Fruit fly (Drosophila melanogaster) whole organism, embryonic: ENCODE data around the gene CG12012.

ENCODE experiments used
- Ada2b ChIP-seq: fragments of 200-800 bp; sonication (Bioruptor generic); IDR thresholded peaks from 2 replicates; pipeline ENCODE4 v1.3.6; 2022; ENCODE audit warnings: missing biosample characterization, missing genetic modification characterization
- Aef1 ChIP-seq: fragments of 200-800 bp; sonication (Bioruptor generic); IDR thresholded peaks from 3 replicates; pipeline ENCODE4 v1.3.6; 2022; ENCODE audit warnings: missing biosample characterization, missing genetic modification characterization
- Blimp-1 ChIP-seq: fragments of 200-800 bp; sonication (Bioruptor generic); optimal IDR thresholded peaks from 3 replicates; lab custom pipeline; 2018; ENCODE audit warnings: missing biosample characterization, missing genetic modification characterization, mild to moderate bottlenecking, moderate library complexity, missing genetic modification reagents
- CG10979 ChIP-seq: fragments of 200-800 bp; sonication (Bioruptor generic); optimal IDR thresholded peaks from 2 replicates; lab custom pipeline; 2018; ENCODE audit warnings: missing biosample characterization, mild to moderate bottlenecking, missing genetic modification characterization, moderate library complexity
- CG13424 ChIP-seq: fragments of 200-800 bp; sonication (Bioruptor generic); optimal IDR thresholded peaks from 2 replicates; lab custom pipeline; 2019; ENCODE audit warnings: missing biosample characterization, mild to moderate bottlenecking, missing genetic modification characterization, moderate library complexity
- CG16863 ChIP-seq: fragments of 200-800 bp; sonication (Bioruptor generic); optimal IDR thresholded peaks from 3 replicates; lab custom pipeline; 2016; ENCODE audit warnings: missing biosample characterization, missing genetic modification characterization
- CG18262 ChIP-seq: fragments of 200-800 bp; optimal IDR thresholded peaks from 3 replicates; lab custom pipeline; 2019; ENCODE audit warnings: missing biosample characterization, mild to moderate bottlenecking, missing genetic modification characterization, moderate library complexity
- CG2712 ChIP-seq: fragments of 200-800 bp; optimal IDR thresholded peaks from 3 replicates; lab custom pipeline; 2019; ENCODE audit warnings: missing biosample characterization, mild to moderate bottlenecking, missing genetic modification characterization, moderate library complexity
- CG31441 ChIP-seq: fragments of 200-800 bp; sonication (Bioruptor generic); IDR thresholded peaks from 2 replicates; pipeline ENCODE4 v1.3.6; 2022; ENCODE audit warnings: missing biosample characterization, missing genetic modification characterization
- CG4360 ChIP-seq: fragments of 200-800 bp; sonication (Bioruptor generic); IDR thresholded peaks from 2 replicates; pipeline ENCODE4 v1.3.6; 2022; ENCODE audit warnings: missing biosample characterization, missing genetic modification characterization
- CG4424 ChIP-seq: fragments of 200-800 bp; sonication (Bioruptor generic); optimal IDR thresholded peaks from 3 replicates; lab custom pipeline; 2016; ENCODE audit warnings: missing biosample characterization, missing genetic modification characterization
- CG6654 ChIP-seq: fragments of 200-800 bp; sonication (Bioruptor generic); optimal IDR thresholded peaks from 2 replicates; lab custom pipeline; 2017; ENCODE audit warnings: missing biosample characterization, mild to moderate bottlenecking, missing genetic modification characterization
- CG7271 ChIP-seq: fragments of 200-800 bp; sonication (Bioruptor generic); optimal IDR thresholded peaks from 2 replicates; lab custom pipeline; 2018; ENCODE audit warnings: missing biosample characterization, mild to moderate bottlenecking, missing genetic modification characterization, moderate library complexity
- CG7357 ChIP-seq: fragments of 200-800 bp; sonication (Bioruptor generic); IDR thresholded peaks from 3 replicates; pipeline ENCODE4 v1.3.6; 2022; ENCODE audit warnings: missing biosample characterization, missing genetic modification characterization
- CG8388 ChIP-seq: fragments of 200-800 bp; sonication (Bioruptor generic); optimal IDR thresholded peaks from 2 replicates; lab custom pipeline; 2019; ENCODE audit warnings: missing biosample characterization, mild to moderate bottlenecking, missing genetic modification characterization, moderate library complexity
- CG9727 ChIP-seq: fragments of 200-800 bp; sonication (Bioruptor generic); optimal IDR thresholded peaks from 3 replicates; lab custom pipeline; 2017; ENCODE audit warnings: missing biosample characterization, mild to moderate bottlenecking, missing genetic modification characterization
- D ChIP-seq, 2 experiments: fragments of 200-800 bp in 1 of 2; fragments of >200 bp in 1 of 2; sonication (Bioruptor generic) in 1 of 2; optimal IDR thresholded peaks; 2 replicates in 1 of 2; 3 replicates in 1 of 2; lab custom pipeline; 2017; ENCODE audit warnings: mild to moderate bottlenecking in 1 of 2, missing biosample characterization in 1 of 2, missing genetic modification characterization in 1 of 2, missing genetic modification reagents in 1 of 2
- Eip74EF ChIP-seq, 2 experiments: fragments of 200-800 bp in 1 of 2; fragments of >200 bp in 1 of 2; sonication (Bioruptor generic) in 1 of 2; optimal IDR thresholded peaks; 2 replicates each; lab custom pipeline; 2017 to 2019; ENCODE audit warnings: missing biosample characterization in 2 of 2, missing genetic modification characterization in 2 of 2, mild to moderate bottlenecking in 1 of 2, moderate library complexity in 1 of 2
- Elba2 ChIP-seq: fragments of 200-800 bp; sonication (Bioruptor generic); optimal IDR thresholded peaks from 3 replicates; lab custom pipeline; 2016; ENCODE audit warnings: missing biosample characterization, missing genetic modification characterization
- Gsc ChIP-seq: fragments of 200-800 bp; sonication (Bioruptor generic); IDR thresholded peaks from 2 replicates; pipeline ENCODE4 v1.3.6; 2022; ENCODE audit warnings: missing biosample characterization, missing genetic modification characterization
- Kr ChIP-seq: fragments of 200-800 bp; sonication (Bioruptor generic); optimal IDR thresholded peaks from 2 replicates; lab custom pipeline; 2017; ENCODE audit warnings: missing biosample characterization, mild to moderate bottlenecking, missing genetic modification characterization
- Lhr ChIP-seq: fragments of 200-800 bp; sonication (Bioruptor generic); optimal IDR thresholded peaks from 3 replicates; lab custom pipeline; 2017; ENCODE audit warnings: mild to moderate bottlenecking, missing biosample characterization, missing genetic modification reagents, missing genetic modification characterization
- NfI ChIP-seq: fragments of 200-800 bp; sonication (Bioruptor generic); optimal IDR thresholded peaks from 3 replicates; lab custom pipeline; 2018; ENCODE audit warnings: missing biosample characterization, mild to moderate bottlenecking, missing genetic modification characterization, moderate library complexity
- PHDP ChIP-seq: fragments of 200-800 bp; sonication (Bioruptor generic); optimal IDR thresholded peaks from 3 replicates; lab custom pipeline; 2018; ENCODE audit warnings: missing biosample characterization, mild to moderate bottlenecking, missing genetic modification characterization, moderate library complexity
- Ssrp ChIP-seq: fragments of 200-800 bp; sonication (Bioruptor generic); optimal IDR thresholded peaks from 2 replicates; lab custom pipeline; 2018; ENCODE audit warnings: missing biosample characterization, mild to moderate bottlenecking, missing genetic modification characterization, moderate library complexity
- Tbp ChIP-seq: fragments of >200 bp; optimal IDR thresholded peaks from 2 replicates; lab custom pipeline; 2018; ENCODE audit warnings: missing biosample characterization, missing genetic modification characterization
- Usf ChIP-seq: fragments of 200-800 bp; sonication (Bioruptor generic); optimal IDR thresholded peaks from 2 replicates; lab custom pipeline; 2017; ENCODE audit warnings: missing genotype, missing biosample characterization, missing genetic modification characterization
- aop ChIP-seq: fragments of 200-800 bp; sonication (Bioruptor generic); IDR thresholded peaks from 2 replicates; pipeline ENCODE4 v1.3.6; 2022; ENCODE audit warnings: missing biosample characterization, missing genetic modification characterization
- ase ChIP-seq: fragments of 200-800 bp; sonication (Bioruptor generic); IDR thresholded peaks from 3 replicates; pipeline ENCODE4 v1.3.6; 2022; ENCODE audit warnings: missing biosample characterization, missing genetic modification characterization
- bsh ChIP-seq, 2 experiments: fragments of 200-800 bp; sonication (Bioruptor generic); optimal IDR thresholded peaks; 2 replicates each; lab custom pipeline; 2017 to 2018; ENCODE audit warnings: mild to moderate bottlenecking in 2 of 2, missing biosample characterization in 2 of 2, missing genetic modification characterization in 2 of 2, moderate library complexity in 1 of 2
- cad ChIP-seq: fragments of >200 bp; optimal IDR thresholded peaks from 2 replicates; lab custom pipeline; 2017; ENCODE audit warnings: missing biosample characterization, missing genetic modification characterization
- chinmo ChIP-seq: fragments of 200-800 bp; sonication (Bioruptor generic); IDR thresholded peaks from 4 replicates; pipeline ENCODE4 v1.3.6; 2022; ENCODE audit warnings: missing biosample characterization, missing genetic modification characterization; ENCODE audit not compliant: partially characterized antibody
- dmrt11E ChIP-seq: fragments of 200-800 bp; sonication (Bioruptor generic); optimal IDR thresholded peaks from 3 replicates; lab custom pipeline; 2018; ENCODE audit warnings: missing biosample characterization, mild to moderate bottlenecking, missing genetic modification characterization, moderate library complexity
- ewg ChIP-seq: fragments of 200-800 bp; sonication (Bioruptor generic); optimal IDR thresholded peaks from 3 replicates; lab custom pipeline; 2017; ENCODE audit warnings: mild to moderate bottlenecking, missing biosample characterization, missing genetic modification reagents, missing genetic modification characterization
- fd96Cb ChIP-seq: fragments of 200-800 bp; sonication (Bioruptor generic); optimal IDR thresholded peaks from 2 replicates; lab custom pipeline; 2018; ENCODE audit warnings: missing biosample characterization, mild to moderate bottlenecking, missing genetic modification characterization, moderate library complexity
- gem ChIP-seq: fragments of 200-800 bp; sonication (Bioruptor generic); optimal IDR thresholded peaks from 2 replicates; lab custom pipeline; 2019; ENCODE audit warnings: missing biosample characterization, mild to moderate bottlenecking, missing genetic modification characterization, moderate library complexity
- grau ChIP-seq: fragments of 200-800 bp; optimal IDR thresholded peaks from 3 replicates; lab custom pipeline; 2019; ENCODE audit warnings: missing biosample characterization, mild to moderate bottlenecking, missing genetic modification characterization, moderate library complexity
- insv ChIP-seq, 2 experiments: fragments of 200-800 bp; sonication (Bioruptor generic); optimal IDR thresholded peaks; 3 replicates each; lab custom pipeline; 2016 to 2018; ENCODE audit warnings: missing biosample characterization in 2 of 2, missing genetic modification characterization in 2 of 2
- lab ChIP-seq: fragments of 200-800 bp; sonication (Bioruptor generic); optimal IDR thresholded peaks from 3 replicates; lab custom pipeline; 2017; ENCODE audit warnings: missing biosample characterization, missing genetic modification characterization, mild to moderate bottlenecking, moderate library complexity, missing genetic modification reagents
- lola ChIP-seq, 3 experiments: fragments of >200 bp in 2 of 3; fragments of 200-800 bp in 1 of 3; sonication (Bioruptor generic) in 1 of 3; optimal IDR thresholded peaks; 2 replicates each; lab custom pipeline; 2017 to 2019; ENCODE audit warnings: missing biosample characterization in 3 of 3, missing genetic modification characterization in 3 of 3, mild to moderate bottlenecking in 1 of 3, moderate library complexity in 1 of 3
- nom ChIP-seq: fragments of 200-800 bp; sonication (Bioruptor generic); optimal IDR thresholded peaks from 2 replicates; lab custom pipeline; 2017; ENCODE audit warnings: missing biosample characterization, missing genetic modification characterization, mild to moderate bottlenecking, moderate library complexity, missing genetic modification reagents
- phol ChIP-seq: fragments of 200-800 bp; sonication (Bioruptor generic); optimal IDR thresholded peaks from 3 replicates; lab custom pipeline; 2018; ENCODE audit warnings: missing biosample characterization, mild to moderate bottlenecking, missing genetic modification characterization, moderate library complexity
- row ChIP-seq: fragments of 200-800 bp; sonication (Bioruptor generic); IDR thresholded peaks from 3 replicates; pipeline ENCODE4 v1.3.6; 2022; ENCODE audit warnings: missing biosample characterization, missing genetic modification characterization
- run ChIP-seq: fragments of 200-800 bp; sonication (Bioruptor generic); optimal IDR thresholded peaks from 3 replicates; lab custom pipeline; 2018; ENCODE audit warnings: missing biosample characterization, mild to moderate bottlenecking, missing genetic modification characterization
- sens ChIP-seq: fragments of 200-800 bp; sonication (Bioruptor generic); peaks from one replicate; lab custom pipeline; 2016; ENCODE audit warnings: missing biosample characterization, missing genetic modification characterization
- sr ChIP-seq: fragments of 200-800 bp; sonication (Bioruptor generic); IDR thresholded peaks from 3 replicates; pipeline ENCODE4 v1.3.6; 2022; ENCODE audit warnings: missing biosample characterization, missing genetic modification characterization
- zen ChIP-seq: fragments of 200-800 bp; sonication (Bioruptor generic); optimal IDR thresholded peaks from 3 replicates; lab custom pipeline; 2018; ENCODE audit warnings: missing biosample characterization, mild to moderate bottlenecking, missing genetic modification characterization, moderate library complexity

The CG12012 gene

dm6 chr3L:3338882-3339590, 37.5 kb upstream of the CG12012 start:
- TF ChIP-seq Kr (GFP tag; lab: Kevin White, UChicago) (no peak), run (no peak), phol (tag; lab: Kevin White, UChicago) (peak; percentile 33), Gsc (GFP tag; lab: Robert Waterston, UW) (no peak), gem (tag; lab: Kevin White, UChicago) (peak; percentile 25), PHDP (tag; lab: Kevin White, UChicago) (peak; percentile 6), Ada2b (GFP tag; lab: Robert Waterston, UW) (no peak), fd96Cb (peak; percentile 2), NfI (GFP tag; lab: Kevin White, UChicago) (no peak), CG2712 (tag; lab: Kevin White, UChicago) (peak; percentile 30), bsh (GFP tag; optimal IDR thresholded peaks at IDR 0.05; lab: Kevin White, UChicago) (peak; percentile 54 to 60), CG31441 (GFP tag; lab: Robert Waterston, UW) (peak; percentile 8; the same call in 1 of the 2 replicates), CG9727 (peak; percentile 11), Elba2 (GFP tag; lab: Kevin White, UChicago) (peak; percentile 91), Ssrp (tag; lab: Kevin White, UChicago) (peak; percentile 39), aop (GFP tag; lab: Robert Waterston, UW) (no peak), CG4360 (GFP tag; lab: Robert Waterston, UW) (peak; percentile 92), CG13424 (tag; lab: Kevin White, UChicago) (peak; percentile 10), lab (GFP tag; lab: Kevin White, UChicago) (no peak), Tbp (GFP tag; lab: Kevin White, UChicago) (no peak), Blimp-1 (GFP tag; lab: Kevin White, UChicago) (peak; percentile 34), CG7357 (GFP tag; lab: Robert Waterston, UW) (no peak), row (GFP tag; lab: Robert Waterston, UW) (no peak), chinmo (GFP tag; lab: Robert Waterston, UW) (no peak), CG8388 (GFP tag; lab: Kevin White, UChicago) (peak; percentile 28), CG7271 (tag; lab: Kevin White, UChicago) (no peak), ewg (GFP tag; lab: Kevin White, UChicago) (no peak), cad (GFP tag; lab: Kevin White, UChicago) (peak; percentile 48), CG6654 (GFP tag; lab: Kevin White, UChicago) (peak; percentile 93), sens (GFP tag; lab: Kevin White, UChicago) (peak; percentile 71), sr (no peak), D (optimal IDR thresholded peaks at IDR 0.05; lab: Kevin White, UChicago) (no peak), D (GFP tag; optimal IDR thresholded peaks at IDR 0.05; lab: Kevin White, UChicago) (peak; percentile 17), CG16863 (GFP tag; lab: Kevin White, UChicago) (no peak), nom (GFP tag; lab: Kevin White, UChicago) (peak; percentile 16), CG4424 (GFP tag; lab: Kevin White, UChicago) (peak; percentile 7), lola (GFP tag; optimal IDR thresholded peaks at IDR 0.05; lab: Kevin White, UChicago) (peak in 1 of 3 experiments; percentile 13), dmrt11E (tag; lab: Kevin White, UChicago) (peak; percentile 30), Eip74EF (GFP tag; optimal IDR thresholded peaks at IDR 0.05; lab: Kevin White, UChicago) (no peak), Usf (GFP tag; lab: Kevin White, UChicago) (no peak), ase (GFP tag; lab: Robert Waterston, UW) (0 out of 3 replicates have a peak, but pooled peaks have one; percentile 24), CG10979 (peak; percentile 36), CG18262 (tag; lab: Kevin White, UChicago) (peak; percentile 48), Lhr (GFP tag; lab: Kevin White, UChicago) (no peak), zen (tag; lab: Kevin White, UChicago) (peak; percentile 47), Aef1 (GFP tag; lab: Robert Waterston, UW) (no peak), grau (tag; lab: Kevin White, UChicago) (peak; percentile 2), insv (GFP tag; optimal IDR thresholded peaks at IDR 0.05; lab: Kevin White, UChicago) (peak; percentile 97 to 99)
